Worm (Caenorhabditis elegans) whole organism, L1 larva: ENCODE measurements around the gene str-37.

Source experiments
- alr-1 ChIP-seq: fragments of 200-800 bp; sonication (Bioruptor generic); optimal IDR thresholded peaks from 2 replicates; lab custom pipeline; 2018; ENCODE audit warnings: borderline replicate concordance, mild to moderate bottlenecking, missing genetic modification characterization, missing compliant biosample characterization
- ama-1 ChIP-seq: fragments of 150-350 bp; optimal IDR thresholded peaks from 2 replicates; lab custom pipeline; 2014
- dpl-1 ChIP-seq, 3 experiments: fragments of 150-350 bp in 2 of 3; sonication (generic microtip) in 1 of 3; optimal IDR thresholded peaks; 2 replicates each; lab custom pipeline; 2014 to 2017; ENCODE audit warnings: missing biosample characterization in 3 of 3, missing genetic modification characterization in 3 of 3, missing genetic modification reagents in 3 of 3
- efl-1 ChIP-seq, 4 experiments: fragments of 150-350 bp; optimal IDR thresholded peaks in 3 of 4; peaks in 1 of 4; 1 replicate in 1 of 4; 2 replicates in 3 of 4; lab custom pipeline; 2014; ENCODE audit warnings: missing biosample characterization in 2 of 4, missing genetic modification characterization in 2 of 4, missing genetic modification reagents in 2 of 4
- elt-3 ChIP-seq, 6 experiments: fragments of 150-350 bp in 1 of 6; sonication (generic microtip); optimal IDR thresholded peaks; 2 replicates each; lab custom pipeline; 2017 to 2018; ENCODE audit warnings: missing biosample characterization in 6 of 6, missing genetic modification characterization in 6 of 6, inconsistent platforms in 1 of 6
- fkh-10 ChIP-seq: sonication (generic microtip); optimal IDR thresholded peaks from 2 replicates; lab custom pipeline; 2017; ENCODE audit warnings: missing biosample characterization, missing genetic modification reagents, missing genetic modification characterization
- lin-35 ChIP-seq, 2 experiments: fragments of 150-350 bp; optimal IDR thresholded peaks; 2 replicates each; lab custom pipeline; 2014; ENCODE audit warnings: missing biosample characterization in 2 of 2, missing genetic modification characterization in 2 of 2, missing genetic modification reagents in 2 of 2
- lir-3 ChIP-seq: sonication (generic microtip); optimal IDR thresholded peaks from 2 replicates; lab custom pipeline; 2016; ENCODE audit warnings: mild to moderate bottlenecking, missing genetic modification characterization, moderate library complexity, missing compliant biosample characterization; ENCODE audit not compliant: poor library complexity
- mep-1 ChIP-seq: fragments of 150-350 bp; optimal IDR thresholded peaks from 2 replicates; lab custom pipeline; 2014; ENCODE audit warnings: missing biosample characterization, missing genetic modification characterization
- skn-1 ChIP-seq: fragments of 150-350 bp; optimal IDR thresholded peaks from 2 replicates; lab custom pipeline; 2014; ENCODE audit warnings: missing biosample characterization, missing genetic modification characterization
- unc-62 ChIP-seq: fragments of 150-350 bp; optimal IDR thresholded peaks from 2 replicates; lab custom pipeline; 2014; ENCODE audit warnings: missing biosample characterization, missing genetic modification reagents, missing genetic modification characterization

DNA sequence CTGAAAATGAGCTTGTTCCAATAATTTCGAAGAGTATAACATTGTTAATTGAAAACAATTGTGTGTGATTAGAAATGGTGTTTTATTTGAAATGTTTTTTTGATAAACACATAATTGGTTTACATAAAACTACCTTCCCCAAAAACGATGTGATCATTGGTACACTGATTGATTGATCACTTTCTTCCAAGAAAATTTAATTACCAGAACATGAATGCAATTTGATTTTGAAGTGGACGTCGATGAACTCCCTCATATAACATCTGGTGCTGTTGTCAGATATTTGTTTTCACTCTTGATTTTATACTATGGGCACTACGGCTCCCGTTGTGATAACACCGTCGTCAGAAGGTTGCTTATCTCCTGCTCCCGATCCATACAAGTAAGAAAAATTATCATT is 6.9 kb upstream of the str-37 start, which contains the start of gene srh-15:
- TF ChIP-seq elt-3 (tag; optimal IDR thresholded peaks at IDR 0.05; lab: Kevin White, UChicago), result no peak
- TF ChIP-seq lin-35 (GFP tag; optimal IDR thresholded peaks at IDR 0.05; lab: Kevin White, UChicago), result no peak
- TF ChIP-seq fkh-10 (GFP tag; lab: Kevin White, UChicago), result no peak
- TF ChIP-seq mep-1 (tag; lab: Kevin White, UChicago), result no peak
- TF ChIP-seq ama-1, result no peak
- no peak for TF ChIP-seq dpl-1 (GFP tag; optimal IDR thresholded peaks at IDR 0.05; lab: Kevin White, UChicago)
- TF ChIP-seq alr-1, result no peak
- no peak for TF ChIP-seq unc-62 (GFP tag; lab: Kevin White, UChicago)
- TF ChIP-seq lir-3, result no peak
- TF ChIP-seq efl-1 (optimal IDR thresholded peaks at IDR 0.05; lab: Kevin White, UChicago), result no peak
- TF ChIP-seq efl-1 (GFP tag; optimal IDR thresholded peaks at IDR 0.05 in 1 of 2; lab: Kevin White, UChicago), result peak in 1 of 2 experiments; percentile 20
- TF ChIP-seq skn-1 (tag; lab: Kevin White, UChicago), result no peak
